Fruit fly (Drosophila melanogaster) whole organism, pupa: ENCODE data around the gene Rlip.

Experiments used
- CG10348 ChIP-seq: fragments of 200-800 bp; sonication (Bioruptor generic); IDR thresholded peaks from 2 replicates; pipeline ENCODE4 v1.3.6; 2022; ENCODE audit warnings: missing biosample characterization, missing genetic modification characterization
- CG13204 ChIP-seq: fragments of 200-800 bp; sonication (Bioruptor generic); optimal IDR thresholded peaks from 2 replicates; lab custom pipeline; 2018; ENCODE audit warnings: missing biosample characterization, mild to moderate bottlenecking, missing genetic modification characterization, moderate library complexity
- CG15710 ChIP-seq: fragments of 200-800 bp; sonication (Bioruptor generic); optimal IDR thresholded peaks from 2 replicates; lab custom pipeline; 2018; ENCODE audit warnings: missing biosample characterization, mild to moderate bottlenecking, missing genetic modification characterization, moderate library complexity
- CG34367 ChIP-seq: fragments of 200-800 bp; sonication (Bioruptor generic); optimal IDR thresholded peaks from 2 replicates; lab custom pipeline; 2018; ENCODE audit warnings: missing biosample characterization, mild to moderate bottlenecking, missing genetic modification characterization
- CG4496 ChIP-seq: fragments of 200-800 bp; sonication (Bioruptor generic); IDR thresholded peaks from 3 replicates; pipeline ENCODE4 v1.3.6; 2022; ENCODE audit warnings: missing biosample characterization, missing genetic modification characterization
- CG9948 ChIP-seq: fragments of 200-800 bp; sonication (Bioruptor generic); optimal IDR thresholded peaks from 2 replicates; lab custom pipeline; 2018; ENCODE audit warnings: missing biosample characterization, mild to moderate bottlenecking, missing genetic modification characterization, moderate library complexity
- EcR ChIP-seq: fragments of 200-800 bp; sonication (Bioruptor generic); optimal IDR thresholded peaks from 3 replicates; lab custom pipeline; 2019; ENCODE audit warnings: missing biosample characterization, missing genetic modification characterization, mild to moderate bottlenecking, moderate library complexity, missing genetic modification reagents
- Pif1B ChIP-seq: fragments of 200-800 bp; sonication (Bioruptor generic); optimal IDR thresholded peaks from 3 replicates; lab custom pipeline; 2016; ENCODE audit warnings: missing biosample characterization, missing genetic modification characterization
- Snoo ChIP-seq: fragments of 200-800 bp; sonication (Bioruptor generic); optimal IDR thresholded peaks from 3 replicates; lab custom pipeline; 2017; ENCODE audit warnings: missing biosample characterization, mild to moderate bottlenecking, missing genetic modification characterization, inconsistent platforms
- gl ChIP-seq: fragments of 200-800 bp; sonication (Bioruptor generic); optimal IDR thresholded peaks from 2 replicates; lab custom pipeline; 2018; ENCODE audit warnings: missing biosample characterization, mild to moderate bottlenecking, missing genetic modification characterization

DNA sequence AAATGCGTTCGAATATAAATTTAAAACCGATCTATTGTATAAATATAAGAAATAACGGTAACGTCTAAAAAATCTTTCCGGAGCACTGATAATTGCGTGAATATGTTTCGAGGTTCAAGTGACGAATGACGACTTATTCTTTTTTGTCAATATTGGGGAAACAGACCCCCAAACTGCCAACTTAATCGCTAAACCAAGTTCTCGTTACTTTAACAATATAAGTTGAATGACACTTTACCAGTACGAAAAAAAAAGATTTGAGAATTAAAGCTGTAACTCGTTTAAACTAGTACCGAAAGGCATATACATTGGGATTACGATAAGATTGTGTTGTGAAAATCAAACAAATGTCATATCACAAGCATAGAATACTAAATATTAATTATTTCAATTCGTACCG is 29.6 kb upstream of the Rlip start, which contains the start of gene CG43446:
- TF ChIP-seq CG10348 (no peak), CG15710 (tag; lab: Kevin White, UChicago) (no peak), EcR (GFP tag; lab: Kevin White, UChicago) (no peak), Pif1B (no peak), CG13204 (no peak), CG9948 (tag; lab: Kevin White, UChicago) (no peak), CG4496 (GFP tag; lab: Robert Waterston, UW) (no peak), Snoo (tag; lab: Kevin White, UChicago) (no peak), CG34367 (tag; lab: Kevin White, UChicago) (no peak), gl (tag; lab: Kevin White, UChicago) (no peak)
